Fruit fly (Drosophila melanogaster) whole organism, embryonic: ENCODE results near the gene Bacc.

Source experiments
- ATbp ChIP-seq: fragments of 200-800 bp; sonication (Bioruptor generic); optimal IDR thresholded peaks from 2 replicates; lab custom pipeline; 2017; ENCODE audit warnings: missing biosample characterization, mild to moderate bottlenecking, missing genetic modification characterization, missing genetic modification reagents
- Adf1 ChIP-seq: fragments of 200-800 bp; sonication (Bioruptor generic); IDR thresholded peaks from 2 replicates; pipeline ENCODE4 v1.3.6; 2022; ENCODE audit warnings: missing biosample characterization, missing genetic modification characterization
- BtbVII ChIP-seq: fragments of 200-800 bp; sonication (Bioruptor generic); optimal IDR thresholded peaks from 3 replicates; lab custom pipeline; 2017; ENCODE audit warnings: missing biosample characterization, mild to moderate bottlenecking, missing genetic modification characterization
- C15 ChIP-seq: fragments of 200-800 bp; sonication (Bioruptor generic); IDR thresholded peaks from 3 replicates; pipeline ENCODE4 v1.3.6; 2022; ENCODE audit warnings: missing biosample characterization, missing genetic modification characterization
- CG1024 ChIP-seq: fragments of 200-800 bp; sonication (Bioruptor generic); IDR thresholded peaks from 2 replicates; pipeline ENCODE4 v1.3.6; 2022; ENCODE audit warnings: missing biosample characterization, missing genetic modification characterization
- CG10366 ChIP-seq: fragments of 200-800 bp; sonication (Bioruptor generic); IDR thresholded peaks from 2 replicates; pipeline ENCODE4 v1.3.6; 2022; ENCODE audit warnings: missing biosample characterization, missing genetic modification characterization
- CG10565 ChIP-seq: fragments of 200-800 bp; sonication (Bioruptor generic); optimal IDR thresholded peaks from 3 replicates; lab custom pipeline; 2016; ENCODE audit warnings: missing biosample characterization, mild to moderate bottlenecking, missing genetic modification characterization
- CG10979 ChIP-seq: fragments of 200-800 bp; sonication (Bioruptor generic); optimal IDR thresholded peaks from 2 replicates; lab custom pipeline; 2018; ENCODE audit warnings: missing biosample characterization, mild to moderate bottlenecking, missing genetic modification characterization, moderate library complexity
- CG11696 ChIP-seq: fragments of 200-800 bp; sonication (Bioruptor generic); IDR thresholded peaks from 2 replicates; pipeline ENCODE4 v1.3.6; 2022; ENCODE audit warnings: missing biosample characterization, missing genetic modification characterization
- CG12071 ChIP-seq: fragments of 200-800 bp; sonication (Bioruptor generic); optimal IDR thresholded peaks from 3 replicates; lab custom pipeline; 2018; ENCODE audit warnings: missing biosample characterization, mild to moderate bottlenecking, missing genetic modification characterization
- CG13894 ChIP-seq: fragments of 200-800 bp; sonication (Bioruptor generic); optimal IDR thresholded peaks from 3 replicates; lab custom pipeline; 2018; ENCODE audit warnings: missing biosample characterization, mild to moderate bottlenecking, missing genetic modification characterization, moderate library complexity
- CG15011 ChIP-seq: fragments of 200-800 bp; sonication (Bioruptor generic); optimal IDR thresholded peaks from 3 replicates; lab custom pipeline; 2018; ENCODE audit warnings: missing biosample characterization, mild to moderate bottlenecking, missing genetic modification characterization
- CG15514 ChIP-seq: fragments of 200-800 bp; sonication (Bioruptor generic); optimal IDR thresholded peaks from 3 replicates; lab custom pipeline; 2017; ENCODE audit warnings: missing biosample characterization, missing genetic modification characterization, mild to moderate bottlenecking, moderate library complexity, missing genetic modification reagents
- CG15601 ChIP-seq: fragments of 200-800 bp; sonication (Bioruptor generic); optimal IDR thresholded peaks from 3 replicates; lab custom pipeline; 2019; ENCODE audit warnings: missing biosample characterization, mild to moderate bottlenecking, missing genetic modification characterization, moderate library complexity
- CG17328 ChIP-seq: fragments of 200-800 bp; sonication (Bioruptor generic); IDR thresholded peaks from 2 replicates; pipeline ENCODE4 v1.3.6; 2022; ENCODE audit warnings: missing biosample characterization, missing genetic modification characterization
- CG17802 ChIP-seq: fragments of 200-800 bp; sonication (Bioruptor generic); optimal IDR thresholded peaks from 2 replicates; lab custom pipeline; 2018; ENCODE audit warnings: missing biosample characterization, mild to moderate bottlenecking, missing genetic modification characterization, moderate library complexity
- CG18599 ChIP-seq: fragments of 200-800 bp; sonication (Bioruptor generic); optimal IDR thresholded peaks from 3 replicates; lab custom pipeline; 2017; ENCODE audit warnings: missing biosample characterization, missing genetic modification characterization, mild to moderate bottlenecking, moderate library complexity, missing genetic modification reagents
- CG18764 ChIP-seq: fragments of 200-800 bp; sonication (Bioruptor generic); optimal IDR thresholded peaks from 3 replicates; lab custom pipeline; 2016; ENCODE audit warnings: missing biosample characterization, missing genetic modification characterization
- CG2875 ChIP-seq: fragments of 200-800 bp; sonication (Bioruptor generic); optimal IDR thresholded peaks from 2 replicates; lab custom pipeline; 2017; ENCODE audit warnings: missing biosample characterization, mild to moderate bottlenecking, missing genetic modification characterization, missing genetic modification reagents
- CG3995 ChIP-seq: fragments of 200-800 bp; sonication (Bioruptor generic); optimal IDR thresholded peaks from 3 replicates; lab custom pipeline; 2016; ENCODE audit warnings: missing biosample characterization, missing genetic modification characterization
- CG5180 ChIP-seq: fragments of 200-800 bp; sonication (Bioruptor generic); optimal IDR thresholded peaks from 3 replicates; lab custom pipeline; 2017; ENCODE audit warnings: missing biosample characterization, missing genetic modification characterization, mild to moderate bottlenecking, moderate library complexity, missing genetic modification reagents
- CG5245 ChIP-seq: fragments of 200-800 bp; sonication (Bioruptor generic); optimal IDR thresholded peaks from 3 replicates; lab custom pipeline; 2016; ENCODE audit warnings: missing biosample characterization, missing genetic modification characterization
- CG6689 ChIP-seq: fragments of 200-800 bp; sonication (Bioruptor generic); IDR thresholded peaks from 2 replicates; pipeline ENCODE4 v1.3.6; 2022; ENCODE audit warnings: missing biosample characterization, missing genetic modification characterization
- CG8089 ChIP-seq: fragments of 200-800 bp; sonication (Bioruptor generic); optimal IDR thresholded peaks from 3 replicates; lab custom pipeline; 2016; ENCODE audit warnings: missing biosample characterization, missing genetic modification characterization
- CG8359 ChIP-seq: fragments of 200-800 bp; sonication (Bioruptor generic); optimal IDR thresholded peaks from 2 replicates; lab custom pipeline; 2017; ENCODE audit warnings: missing biosample characterization, mild to moderate bottlenecking, missing genetic modification characterization, borderline replicate concordance
- CG9876 ChIP-seq: fragments of 200-800 bp; sonication (Bioruptor generic); optimal IDR thresholded peaks from 2 replicates; lab custom pipeline; 2016; ENCODE audit warnings: missing biosample characterization, missing genetic modification characterization
- Drgx ChIP-seq: fragments of 200-800 bp; sonication (Bioruptor generic); IDR thresholded peaks from 2 replicates; pipeline ENCODE4 v1.3.6; 2022; ENCODE audit warnings: missing biosample characterization, missing genetic modification characterization
- E2f1 ChIP-seq: fragments of 200-800 bp; sonication (Bioruptor generic); IDR thresholded peaks from 2 replicates; pipeline ENCODE4 v1.3.6; 2022; ENCODE audit warnings: missing biosample characterization, missing genetic modification characterization
- Eip74EF ChIP-seq, 2 experiments: fragments of 200-800 bp in 1 of 2; fragments of >200 bp in 1 of 2; sonication (Bioruptor generic) in 1 of 2; optimal IDR thresholded peaks; 2 replicates each; lab custom pipeline; 2017 to 2019; ENCODE audit warnings: missing biosample characterization in 2 of 2, missing genetic modification characterization in 2 of 2, mild to moderate bottlenecking in 1 of 2, moderate library complexity in 1 of 2
- Fer2 ChIP-seq: fragments of 200-800 bp; sonication (Bioruptor generic); optimal IDR thresholded peaks from 2 replicates; lab custom pipeline; 2018; ENCODE audit warnings: missing biosample characterization, mild to moderate bottlenecking, missing genetic modification characterization, moderate library complexity
- Hsf ChIP-seq: fragments of 200-800 bp; sonication (Bioruptor generic); optimal IDR thresholded peaks from 3 replicates; lab custom pipeline; 2016; ENCODE audit warnings: missing biosample characterization, missing genetic modification characterization
- Mad ChIP-seq: fragments of 200-800 bp; sonication (Bioruptor generic); optimal IDR thresholded peaks from 2 replicates; lab custom pipeline; 2016; ENCODE audit warnings: missing biosample characterization, missing genetic modification characterization
- Max ChIP-seq: fragments of 200-800 bp; sonication (Bioruptor generic); optimal IDR thresholded peaks from 2 replicates; lab custom pipeline; 2016; ENCODE audit warnings: missing biosample characterization, mild to moderate bottlenecking, missing genetic modification characterization
- PHDP ChIP-seq: fragments of 200-800 bp; sonication (Bioruptor generic); optimal IDR thresholded peaks from 3 replicates; lab custom pipeline; 2018; ENCODE audit warnings: missing biosample characterization, mild to moderate bottlenecking, missing genetic modification characterization, moderate library complexity
- Pdp1 ChIP-seq, 2 experiments: fragments of 200-800 bp; sonication (Bioruptor generic); optimal IDR thresholded peaks; 3 replicates each; lab custom pipeline; 2016; ENCODE audit warnings: missing biosample characterization in 2 of 2, missing genetic modification characterization in 2 of 2, mild to moderate bottlenecking in 1 of 2, moderate library complexity in 1 of 2
- Sox102F ChIP-seq: fragments of 200-800 bp; sonication (Bioruptor generic); optimal IDR thresholded peaks from 2 replicates; lab custom pipeline; 2018; ENCODE audit warnings: missing biosample characterization, mild to moderate bottlenecking, missing genetic modification characterization, moderate library complexity
- TFAM ChIP-seq: fragments of 200-800 bp; sonication (Bioruptor generic); optimal IDR thresholded peaks from 2 replicates; lab custom pipeline; 2017; ENCODE audit warnings: missing biosample characterization, missing genetic modification characterization, inconsistent platforms
- Tbp ChIP-seq: fragments of >200 bp; optimal IDR thresholded peaks from 2 replicates; lab custom pipeline; 2018; ENCODE audit warnings: missing biosample characterization, missing genetic modification characterization
- Xbp1 ChIP-seq: fragments of 200-800 bp; sonication (Bioruptor generic); optimal IDR thresholded peaks from 3 replicates; lab custom pipeline; 2016; ENCODE audit warnings: missing biosample characterization, mild to moderate bottlenecking, missing genetic modification characterization
- aop ChIP-seq: fragments of 200-800 bp; sonication (Bioruptor generic); IDR thresholded peaks from 2 replicates; pipeline ENCODE4 v1.3.6; 2022; ENCODE audit warnings: missing biosample characterization, missing genetic modification characterization
- br ChIP-seq: fragments of >200 bp; optimal IDR thresholded peaks from 2 replicates; lab custom pipeline; 2017
- dan ChIP-seq: fragments of 200-800 bp; sonication (Bioruptor generic); IDR thresholded peaks from 2 replicates; pipeline ENCODE4 v1.3.6; 2022; ENCODE audit warnings: missing biosample characterization, missing genetic modification characterization
- jumu ChIP-seq: fragments of 200-800 bp; sonication (Bioruptor generic); optimal IDR thresholded peaks from 3 replicates; lab custom pipeline; 2016; ENCODE audit warnings: missing biosample characterization, missing genetic modification characterization
- pb ChIP-seq: fragments of 200-800 bp; sonication (Bioruptor generic); optimal IDR thresholded peaks from 3 replicates; lab custom pipeline; 2016; ENCODE audit warnings: missing biosample characterization, missing genetic modification characterization
- repo ChIP-seq: fragments of 200-800 bp; sonication (Bioruptor generic); optimal IDR thresholded peaks from 2 replicates; lab custom pipeline; 2016; ENCODE audit warnings: missing biosample characterization, missing genetic modification characterization
- salm ChIP-seq: fragments of 200-800 bp; sonication (Bioruptor generic); optimal IDR thresholded peaks from 2 replicates; lab custom pipeline; 2018; ENCODE audit warnings: missing biosample characterization, mild to moderate bottlenecking, missing genetic modification characterization
- so ChIP-seq: fragments of 200-800 bp; sonication (Bioruptor generic); IDR thresholded peaks from 3 replicates; pipeline ENCODE4 v1.3.6; 2022; ENCODE audit warnings: missing biosample characterization, missing genetic modification characterization
- sr ChIP-seq: fragments of 200-800 bp; sonication (Bioruptor generic); IDR thresholded peaks from 3 replicates; pipeline ENCODE4 v1.3.6; 2022; ENCODE audit warnings: missing biosample characterization, missing genetic modification characterization
- tup ChIP-seq: fragments of 200-800 bp; sonication (Bioruptor generic); optimal IDR thresholded peaks from 2 replicates; lab custom pipeline; 2016; ENCODE audit warnings: missing biosample characterization, mild to moderate bottlenecking, missing genetic modification characterization, moderate library complexity
- twi ChIP-seq: fragments of 200-800 bp; optimal IDR thresholded peaks from 2 replicates; lab custom pipeline; 2019; ENCODE audit warnings: missing biosample characterization, mild to moderate bottlenecking, missing genetic modification characterization, moderate library complexity
- unpg ChIP-seq: fragments of 200-800 bp; sonication (Bioruptor generic); optimal IDR thresholded peaks from 3 replicates; lab custom pipeline; 2018; ENCODE audit warnings: missing biosample characterization, mild to moderate bottlenecking, missing genetic modification characterization, moderate library complexity
- wor ChIP-seq: fragments of 200-800 bp; sonication (Bioruptor generic); IDR thresholded peaks from 2 replicates; pipeline ENCODE4 v1.3.6; 2022; ENCODE audit warnings: missing biosample characterization, missing genetic modification characterization

Gene Bacc

DNA sequence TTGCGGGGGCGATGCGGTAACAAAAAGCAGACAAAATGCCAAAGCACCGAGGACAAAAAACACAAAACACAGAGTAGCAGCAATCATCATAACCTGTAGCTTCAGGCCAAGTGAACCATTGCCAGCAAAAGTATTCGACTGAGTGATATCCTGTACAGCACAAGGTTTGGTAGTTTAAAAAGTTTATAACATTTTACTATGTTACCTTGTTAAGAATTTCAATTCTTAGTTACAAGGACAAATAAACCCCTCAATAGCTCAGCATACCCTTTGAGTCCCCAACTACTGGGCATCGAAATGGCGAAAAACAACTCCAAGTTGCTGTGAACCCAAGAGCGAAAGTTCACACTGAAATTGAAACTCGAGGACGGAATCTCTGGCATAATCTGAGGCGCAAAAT, 29.1 kb upstream of the Bacc start (continued):
- TF ChIP-seq twi (tag; lab: Kevin White, UChicago) (no peak), repo (GFP tag; lab: Kevin White, UChicago) (no peak), br (no peak), so (no peak), Drgx (GFP tag; lab: Robert Waterston, UW) (no peak), CG1024 (GFP tag; lab: Robert Waterston, UW) (no peak), salm (tag; lab: Kevin White, UChicago) (no peak), CG10565 (no peak), Fer2 (no peak), Xbp1 (no peak), CG18764 (no peak), Pdp1 (GFP tag; optimal IDR thresholded peaks at IDR 0.05; lab: Kevin White, UChicago) (no peak), unpg (GFP tag; lab: Kevin White, UChicago) (no peak), aop (GFP tag; lab: Robert Waterston, UW) (no peak), CG15011 (GFP tag; lab: Kevin White, UChicago) (no peak), CG10979 (no peak), TFAM (GFP tag; lab: Kevin White, UChicago) (no peak), CG17328 (GFP tag; lab: Robert Waterston, UW) (no peak), Sox102F (peak; percentile 19), jumu (GFP tag; lab: Kevin White, UChicago) (no peak), CG17802 (tag; lab: Kevin White, UChicago) (no peak), CG15601 (tag; lab: Kevin White, UChicago) (no peak), Eip74EF (GFP tag; optimal IDR thresholded peaks at IDR 0.05; lab: Kevin White, UChicago) (no peak), CG12071 (GFP tag; lab: Kevin White, UChicago) (no peak), CG8359 (GFP tag; lab: Kevin White, UChicago) (no peak), Mad (GFP tag; lab: Kevin White, UChicago) (no peak), Hsf (GFP tag; lab: Kevin White, UChicago) (no peak), CG8089 (GFP tag; lab: Kevin White, UChicago) (no peak), wor (GFP tag; lab: Robert Waterston, UW) (no peak), tup (GFP tag; lab: Kevin White, UChicago) (no peak), BtbVII (GFP tag; lab: Kevin White, UChicago) (no peak), CG11696 (GFP tag; lab: Robert Waterston, UW) (no peak), CG5180 (GFP tag; lab: Kevin White, UChicago) (no peak), CG5245 (GFP tag; lab: Kevin White, UChicago) (no peak), CG3995 (no peak), CG13894 (tag; lab: Kevin White, UChicago) (no peak), CG10366 (GFP tag; lab: Robert Waterston, UW) (peak; percentile 36), Tbp (GFP tag; lab: Kevin White, UChicago) (no peak), CG6689 (GFP tag; lab: Robert Waterston, UW) (no peak), Max (GFP tag; lab: Kevin White, UChicago) (no peak), E2f1 (no peak), sr (GFP tag; lab: Robert Waterston, UW) (no peak), CG2875 (GFP tag; lab: Kevin White, UChicago) (no peak), CG9876 (GFP tag; lab: Kevin White, UChicago) (no peak), C15 (GFP tag; lab: Robert Waterston, UW) (no peak), Adf1 (GFP tag; lab: Robert Waterston, UW) (no peak), CG15514 (GFP tag; lab: Kevin White, UChicago) (peak; percentile 15), dan (GFP tag; lab: Robert Waterston, UW) (no peak), PHDP (tag; lab: Kevin White, UChicago) (peak; percentile 17), ATbp (GFP tag; lab: Kevin White, UChicago) (no peak), pb (GFP tag; lab: Kevin White, UChicago) (no peak), CG18599 (GFP tag; lab: Kevin White, UChicago) (peak; percentile 64)
